Fruit fly (Drosophila melanogaster) whole organism, embryonic: ENCODE results near the gene CG13096.
A peak's percentile ranks its signal among the peaks of the same experiment; 100 is the strongest.

ENCODE experiments used
- ATbp ChIP-seq: fragments of 200-800 bp; sonication (Bioruptor generic); optimal IDR thresholded peaks from 2 replicates; lab custom pipeline; 2017; ENCODE audit warnings: missing biosample characterization, mild to moderate bottlenecking, missing genetic modification characterization, missing genetic modification reagents
- CG10462 ChIP-seq: fragments of 200-800 bp; sonication (Bioruptor generic); optimal IDR thresholded peaks from 2 replicates; lab custom pipeline; 2016; ENCODE audit warnings: missing biosample characterization, missing genetic modification characterization
- CG10565 ChIP-seq: fragments of 200-800 bp; sonication (Bioruptor generic); optimal IDR thresholded peaks from 3 replicates; lab custom pipeline; 2016; ENCODE audit warnings: missing biosample characterization, mild to moderate bottlenecking, missing genetic modification characterization
- CG13424 ChIP-seq: fragments of 200-800 bp; sonication (Bioruptor generic); optimal IDR thresholded peaks from 2 replicates; lab custom pipeline; 2019; ENCODE audit warnings: missing biosample characterization, mild to moderate bottlenecking, missing genetic modification characterization, moderate library complexity
- CG15073 ChIP-seq: fragments of 200-800 bp; sonication (Bioruptor generic); optimal IDR thresholded peaks from 2 replicates; lab custom pipeline; 2016; ENCODE audit warnings: missing biosample characterization, missing genetic modification characterization
- CG17802 ChIP-seq: fragments of 200-800 bp; sonication (Bioruptor generic); optimal IDR thresholded peaks from 2 replicates; lab custom pipeline; 2018; ENCODE audit warnings: missing biosample characterization, mild to moderate bottlenecking, missing genetic modification characterization, moderate library complexity
- CG18764 ChIP-seq: fragments of 200-800 bp; sonication (Bioruptor generic); optimal IDR thresholded peaks from 3 replicates; lab custom pipeline; 2016; ENCODE audit warnings: missing biosample characterization, missing genetic modification characterization
- CG2120 ChIP-seq: fragments of 200-800 bp; sonication (Bioruptor generic); optimal IDR thresholded peaks from 3 replicates; lab custom pipeline; 2016; ENCODE audit warnings: missing biosample characterization, missing genetic modification characterization
- CG2678 ChIP-seq: fragments of 200-800 bp; sonication (Bioruptor generic); optimal IDR thresholded peaks from 3 replicates; lab custom pipeline; 2019; ENCODE audit warnings: missing biosample characterization, mild to moderate bottlenecking, missing genetic modification characterization, moderate library complexity
- CG32767 ChIP-seq: fragments of 200-800 bp; sonication (Bioruptor generic); IDR thresholded peaks from 2 replicates; pipeline ENCODE4 v1.3.6; 2022; ENCODE audit warnings: missing biosample characterization, missing genetic modification characterization
- CG4424 ChIP-seq: fragments of 200-800 bp; sonication (Bioruptor generic); optimal IDR thresholded peaks from 3 replicates; lab custom pipeline; 2016; ENCODE audit warnings: missing biosample characterization, missing genetic modification characterization
- CG4730 ChIP-seq: fragments of 200-800 bp; sonication (Bioruptor generic); IDR thresholded peaks from 2 replicates; pipeline ENCODE4 v1.3.6; 2022; ENCODE audit warnings: missing biosample characterization, missing genetic modification characterization
- CG5953 ChIP-seq: fragments of 200-800 bp; sonication (Bioruptor generic); IDR thresholded peaks from 2 replicates; pipeline ENCODE4 v1.3.6; 2022; ENCODE audit warnings: missing biosample characterization, missing genetic modification characterization
- CG6813 ChIP-seq: fragments of 200-800 bp; sonication (Bioruptor generic); optimal IDR thresholded peaks from 2 replicates; lab custom pipeline; 2017; ENCODE audit warnings: missing biosample characterization, missing genetic modification characterization, mild to moderate bottlenecking, moderate library complexity, missing genetic modification reagents
- CG7786 ChIP-seq: fragments of 200-800 bp; sonication (Bioruptor generic); optimal IDR thresholded peaks from 2 replicates; lab custom pipeline; 2016; ENCODE audit warnings: missing biosample characterization, missing genetic modification characterization
- CHES-1-like ChIP-seq: fragments of 200-800 bp; sonication (Bioruptor generic); optimal IDR thresholded peaks from 2 replicates; lab custom pipeline; 2016; ENCODE audit warnings: missing biosample characterization, missing genetic modification characterization
- Ets65A ChIP-seq: fragments of 200-800 bp; sonication (Bioruptor generic); peaks from one replicate; lab custom pipeline; 2016; ENCODE audit warnings: missing biosample characterization, missing genetic modification characterization
- Hand ChIP-seq: fragments of 200-800 bp; sonication (Bioruptor generic); optimal IDR thresholded peaks from 2 replicates; lab custom pipeline; 2017; ENCODE audit warnings: mild to moderate bottlenecking, missing biosample characterization, missing genetic modification reagents, missing genetic modification characterization
- HmgZ ChIP-seq: fragments of 200-800 bp; sonication (Bioruptor generic); optimal IDR thresholded peaks from 2 replicates; lab custom pipeline; 2018; ENCODE audit warnings: missing biosample characterization, mild to moderate bottlenecking, missing genetic modification characterization
- Lpt ChIP-seq: fragments of >200 bp; optimal IDR thresholded peaks from 2 replicates; lab custom pipeline; 2018; ENCODE audit warnings: missing biosample characterization, missing genetic modification characterization
- MESR4 ChIP-seq: fragments of 200-800 bp; sonication (Bioruptor generic); optimal IDR thresholded peaks from 2 replicates; lab custom pipeline; 2018; ENCODE audit warnings: missing biosample characterization, mild to moderate bottlenecking, missing genetic modification characterization, moderate library complexity
- Med ChIP-seq: fragments of 200-800 bp; sonication (Bioruptor generic); peaks from one replicate; lab custom pipeline; 2016; ENCODE audit warnings: missing biosample characterization, missing genetic modification characterization, mild to moderate bottlenecking, inconsistent platforms, moderate library complexity
- NFAT ChIP-seq: fragments of 200-800 bp; sonication (Bioruptor generic); IDR thresholded peaks from 2 replicates; pipeline ENCODE4 v1.3.6; 2022; ENCODE audit warnings: missing biosample characterization, missing genetic modification characterization
- Neu2 ChIP-seq: fragments of 200-800 bp; sonication (Bioruptor generic); optimal IDR thresholded peaks from 3 replicates; lab custom pipeline; 2016; ENCODE audit warnings: missing biosample characterization, missing genetic modification characterization, borderline replicate concordance
- Nf-YA ChIP-seq: fragments of 200-800 bp; sonication (Bioruptor generic); IDR thresholded peaks from 2 replicates; pipeline ENCODE4 v1.3.6; 2022; ENCODE audit warnings: missing biosample characterization, missing genetic modification characterization
- Nf-YC ChIP-seq: fragments of 200-800 bp; optimal IDR thresholded peaks from 3 replicates; lab custom pipeline; 2019; ENCODE audit warnings: missing biosample characterization, mild to moderate bottlenecking, missing genetic modification characterization, moderate library complexity
- Pdp1 ChIP-seq, 2 experiments: fragments of 200-800 bp; sonication (Bioruptor generic); optimal IDR thresholded peaks; 3 replicates each; lab custom pipeline; 2016; ENCODE audit warnings: missing biosample characterization in 2 of 2, missing genetic modification characterization in 2 of 2, mild to moderate bottlenecking in 1 of 2, moderate library complexity in 1 of 2
- Ptx1 ChIP-seq: fragments of 200-800 bp; sonication (Bioruptor generic); IDR thresholded peaks from 2 replicates; pipeline ENCODE4 v1.3.6; 2022; ENCODE audit warnings: missing biosample characterization, missing genetic modification characterization
- Rfx ChIP-seq: fragments of 200-800 bp; sonication (Bioruptor generic); IDR thresholded peaks from 2 replicates; pipeline ENCODE4 v1.3.6; 2022; ENCODE audit warnings: missing biosample characterization, missing genetic modification characterization
- Spps ChIP-seq: fragments of 200-800 bp; sonication (Bioruptor generic); optimal IDR thresholded peaks from 2 replicates; lab custom pipeline; 2018; ENCODE audit warnings: missing biosample characterization, mild to moderate bottlenecking, missing genetic modification characterization
- abd-A ChIP-seq: fragments of 200-800 bp; sonication (Bioruptor generic); optimal IDR thresholded peaks from 3 replicates; lab custom pipeline; 2019; ENCODE audit warnings: missing biosample characterization, mild to moderate bottlenecking, missing genetic modification characterization, moderate library complexity
- ara ChIP-seq: fragments of 200-800 bp; sonication (Bioruptor generic); IDR thresholded peaks from 2 replicates; pipeline ENCODE4 v1.3.6; 2022; ENCODE audit warnings: missing biosample characterization, missing genetic modification characterization
- ase ChIP-seq: fragments of 200-800 bp; sonication (Bioruptor generic); IDR thresholded peaks from 3 replicates; pipeline ENCODE4 v1.3.6; 2022; ENCODE audit warnings: missing biosample characterization, missing genetic modification characterization
- cato ChIP-seq: fragments of 200-800 bp; sonication (Bioruptor generic); optimal IDR thresholded peaks from 2 replicates; lab custom pipeline; 2016; ENCODE audit warnings: missing biosample characterization, missing genetic modification characterization, borderline replicate concordance
- crc ChIP-seq: fragments of 200-800 bp; sonication (Bioruptor generic); optimal IDR thresholded peaks from 2 replicates; lab custom pipeline; 2016; ENCODE audit warnings: missing biosample characterization, missing genetic modification characterization
- fd96Cb ChIP-seq: fragments of 200-800 bp; sonication (Bioruptor generic); optimal IDR thresholded peaks from 2 replicates; lab custom pipeline; 2018; ENCODE audit warnings: missing biosample characterization, mild to moderate bottlenecking, missing genetic modification characterization, moderate library complexity
- gcm2 ChIP-seq: fragments of 200-800 bp; sonication (Bioruptor generic); optimal IDR thresholded peaks from 2 replicates; lab custom pipeline; 2016; ENCODE audit warnings: missing biosample characterization, missing genetic modification characterization
- hbn ChIP-seq: fragments of 200-800 bp; sonication (Bioruptor generic); IDR thresholded peaks from 2 replicates; pipeline ENCODE4 v1.3.6; 2022; ENCODE audit warnings: missing biosample characterization, missing genetic modification characterization; ENCODE audit not compliant: partially characterized antibody
- kni ChIP-seq: fragments of 200-800 bp; sonication (Bioruptor generic); optimal IDR thresholded peaks from 3 replicates; lab custom pipeline; 2017; ENCODE audit warnings: mild to moderate bottlenecking, missing biosample characterization, missing genetic modification reagents, missing genetic modification characterization
- lbe ChIP-seq: fragments of 200-800 bp; sonication (Bioruptor generic); optimal IDR thresholded peaks from 2 replicates; lab custom pipeline; 2016; ENCODE audit warnings: missing biosample characterization, mild to moderate bottlenecking, missing genetic modification characterization
- nau ChIP-seq: fragments of 200-800 bp; sonication (Bioruptor generic); optimal IDR thresholded peaks from 3 replicates; lab custom pipeline; 2017; ENCODE audit warnings: missing biosample characterization, mild to moderate bottlenecking, missing genetic modification characterization, missing genetic modification reagents
- nerfin-1 ChIP-seq: fragments of 200-800 bp; sonication (Bioruptor generic); optimal IDR thresholded peaks from 3 replicates; lab custom pipeline; 2019; ENCODE audit warnings: missing biosample characterization, mild to moderate bottlenecking, missing genetic modification characterization, moderate library complexity
- nerfin-2 ChIP-seq: fragments of 200-800 bp; sonication (Bioruptor generic); IDR thresholded peaks from 2 replicates; pipeline ENCODE4 v1.3.6; 2022; ENCODE audit warnings: missing biosample characterization, missing genetic modification characterization; ENCODE audit not compliant: partially characterized antibody
- onecut ChIP-seq: fragments of 200-800 bp; sonication (Bioruptor generic); IDR thresholded peaks from 2 replicates; pipeline ENCODE4 v1.3.6; 2022; ENCODE audit warnings: missing biosample characterization, missing genetic modification characterization
- org-1 ChIP-seq: fragments of 200-800 bp; sonication (Bioruptor generic); optimal IDR thresholded peaks from 2 replicates; lab custom pipeline; 2017; ENCODE audit warnings: missing biosample characterization, missing genetic modification characterization
- pros ChIP-seq: fragments of 200-800 bp; sonication (Bioruptor generic); optimal IDR thresholded peaks from 3 replicates; lab custom pipeline; 2019; ENCODE audit warnings: missing biosample characterization, mild to moderate bottlenecking, missing genetic modification characterization, moderate library complexity
- sd ChIP-seq: fragments of 200-800 bp; sonication (Bioruptor generic); optimal IDR thresholded peaks from 3 replicates; lab custom pipeline; 2018; ENCODE audit warnings: missing biosample characterization, mild to moderate bottlenecking, missing genetic modification characterization, moderate library complexity
- slbo ChIP-seq: fragments of 200-800 bp; sonication (Bioruptor generic); IDR thresholded peaks from 2 replicates; pipeline ENCODE4 v1.3.6; 2022; ENCODE audit warnings: missing biosample characterization, missing genetic modification characterization
- wdn ChIP-seq: fragments of 200-800 bp; sonication (Bioruptor generic); IDR thresholded peaks from 2 replicates; pipeline ENCODE4 v1.3.6; 2022; ENCODE audit warnings: missing biosample characterization, missing genetic modification characterization

Gene CG13096

DNA sequence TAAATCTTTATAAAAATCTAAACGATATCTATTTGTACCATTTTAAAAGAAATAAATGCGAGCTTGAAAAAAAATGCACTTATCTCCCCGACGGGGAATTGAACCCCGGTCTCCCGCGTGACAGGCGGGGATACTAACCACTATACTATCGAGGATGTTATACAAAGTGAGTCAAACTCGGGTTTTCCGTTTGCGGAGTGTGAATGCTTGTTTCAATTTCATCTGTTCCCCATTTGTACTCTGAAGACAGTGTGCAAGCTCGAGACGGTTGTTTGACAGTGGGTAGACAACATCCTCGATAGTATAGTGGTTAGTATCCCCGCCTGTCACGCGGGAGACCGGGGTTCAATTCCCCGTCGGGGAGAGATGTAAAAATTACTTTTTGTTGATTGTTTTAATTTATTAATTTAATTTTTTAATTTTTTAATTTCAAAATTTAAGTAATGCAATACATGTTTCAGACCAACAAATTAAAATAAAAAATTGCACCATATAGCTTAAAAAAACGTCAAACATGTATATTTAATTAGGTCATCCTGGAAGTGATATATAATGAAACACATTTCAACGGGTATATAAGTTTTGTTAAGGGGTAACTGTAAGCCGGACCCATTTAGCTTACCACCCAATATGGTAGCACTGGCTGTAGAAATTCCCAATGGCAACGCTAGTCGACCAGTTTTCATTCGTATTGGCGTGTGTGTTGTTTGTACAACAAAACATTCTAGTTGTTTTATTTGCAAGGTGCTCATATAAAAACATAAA, 30.0 kb upstream of the CG13096 start, which contains the start of gene Sema1a (continued):
- TF ChIP-seq CG4730 (GFP tag; lab: Robert Waterston, UW) (peak; percentile 51; the same call in 1 of the 2 replicates), HmgZ (peak; percentile 74), CG13424 (tag; lab: Kevin White, UChicago) (peak; percentile 36), sd (tag; lab: Kevin White, UChicago) (peak; percentile 88), nau (GFP tag; lab: Kevin White, UChicago) (peak; percentile 47), kni (GFP tag; lab: Kevin White, UChicago) (no peak), CG32767 (GFP tag; lab: Robert Waterston, UW) (no peak; the same call in 1 of the 2 replicates), Lpt (GFP tag; lab: Kevin White, UChicago) (no peak), CG5953 (0 out of 2 replicates have a peak, but pooled peaks have one; percentile 52), crc (peak; percentile 70), CHES-1-like (peak; percentile 12), Hand (GFP tag; lab: Kevin White, UChicago) (no peak), pros (GFP tag; lab: Kevin White, UChicago) (no peak), MESR4 (no peak), abd-A (tag; lab: Kevin White, UChicago) (peak; percentile 11), CG2120 (peak; percentile 76), CG17802 (tag; lab: Kevin White, UChicago) (no peak), CG10565 (GFP tag; lab: Kevin White, UChicago) (no peak), CG4424 (GFP tag; lab: Kevin White, UChicago) (peak; percentile 48), Ets65A (GFP tag; lab: Kevin White, UChicago) (peak; percentile 94), CG18764 (no peak), cato (GFP tag; lab: Kevin White, UChicago) (peak; percentile 43), CG15073 (GFP tag; lab: Kevin White, UChicago) (no peak), Rfx (GFP tag; lab: Robert Waterston, UW) (peak; percentile 82), ase (GFP tag; lab: Robert Waterston, UW) (no peak; the same call in 2 of the 3 replicates), Med (GFP tag; lab: Kevin White, UChicago) (peak; percentile 90), slbo (GFP tag; lab: Robert Waterston, UW) (peak; percentile 86), Nf-YA (peak; percentile 66; the same call in 1 of the 2 replicates), ara (GFP tag; lab: Robert Waterston, UW) (no peak), wdn (GFP tag; lab: Robert Waterston, UW) (peak; percentile 69; the same call in 1 of the 2 replicates), nerfin-1 (tag; lab: Kevin White, UChicago) (peak; percentile 33), org-1 (GFP tag; lab: Kevin White, UChicago) (no peak), lbe (GFP tag; lab: Kevin White, UChicago) (no peak), CG7786 (GFP tag; lab: Kevin White, UChicago) (peak; percentile 33), fd96Cb (peak; percentile 44), Neu2 (GFP tag; lab: Kevin White, UChicago) (no peak), hbn (GFP tag; lab: Robert Waterston, UW) (peak; percentile 77), Ptx1 (GFP tag; lab: Robert Waterston, UW) (peak; percentile 68), CG6813 (GFP tag; lab: Kevin White, UChicago) (no peak), Pdp1 (GFP tag; optimal IDR thresholded peaks at IDR 0.05; lab: Kevin White, UChicago) (peak; percentile 64 to 86), Nf-YC (tag; lab: Kevin White, UChicago) (peak; percentile 27), CG10462 (no peak), CG2678 (peak; percentile 54), nerfin-2 (GFP tag; lab: Robert Waterston, UW) (peak; percentile 80), ATbp (GFP tag; lab: Kevin White, UChicago) (peak; percentile 46), gcm2 (GFP tag; lab: Kevin White, UChicago) (peak; percentile 79), NFAT (GFP tag; lab: Robert Waterston, UW) (no peak), Spps (tag; lab: Kevin White, UChicago) (no peak), onecut (peak; percentile 66)
